Worm (Caenorhabditis elegans) whole organism, L4 larva: ENCODE measurements around the gene ergi-3.
A peak's percentile ranks its signal among the peaks of the same experiment; 100 is the strongest.

Experiments used
- F26F4.8 ChIP-seq: fragments of 200-800 bp; sonication (Bioruptor generic); conservative IDR thresholded peaks from 2 replicates; pipeline ENCODE4 v1.3.6; 2022; ENCODE audit warnings: missing genetic modification characterization, missing compliant biosample characterization
- F37D6.2 ChIP-seq: sonication (generic microtip); optimal IDR thresholded peaks from 2 replicates; lab custom pipeline; 2016; ENCODE audit warnings: mild to moderate bottlenecking, missing genetic modification characterization, missing compliant biosample characterization
- F49E8.2 ChIP-seq: sonication (generic microtip); optimal IDR thresholded peaks from 2 replicates; lab custom pipeline; 2016; ENCODE audit warnings: missing compliant biosample characterization, mild to moderate bottlenecking, missing genetic modification characterization, borderline replicate concordance
- Y5F2A.4 ChIP-seq: fragments of 200-800 bp; sonication (Bioruptor generic); optimal IDR thresholded peaks from 2 replicates; lab custom pipeline; 2018; ENCODE audit warnings: mild to moderate bottlenecking, missing genetic modification characterization, missing compliant biosample characterization
- ZK337.2 ChIP-seq: fragments of 200-800 bp; sonication (Bioruptor generic); IDR thresholded peaks from 2 replicates; pipeline ENCODE4 v1.3.6; 2022; ENCODE audit warnings: missing genetic modification reagents, missing genetic modification characterization, missing compliant biosample characterization
- aha-1 ChIP-seq: fragments of 150-350 bp; peaks from one replicate; lab custom pipeline; 2014; ENCODE audit warnings: missing biosample characterization, missing genetic modification characterization
- ama-1 ChIP-seq: fragments of 150-350 bp; optimal IDR thresholded peaks from 2 replicates; lab custom pipeline; 2014; ENCODE audit warnings: inconsistent platforms, mixed read lengths
- arid-1 ChIP-seq: fragments of 200-800 bp; sonication (Bioruptor generic); conservative IDR thresholded peaks from 2 replicates; pipeline ENCODE4 v1.3.6; 2022; ENCODE audit warnings: missing genetic modification reagents, missing genetic modification characterization, missing compliant biosample characterization
- attf-4 ChIP-seq: sonication (generic microtip); optimal IDR thresholded peaks from 3 replicates; lab custom pipeline; 2017; ENCODE audit warnings: missing biosample characterization, missing genetic modification characterization
- ceh-20 ChIP-seq: fragments of 200-800 bp; sonication (Bioruptor generic); IDR thresholded peaks from 2 replicates; pipeline ENCODE4 v1.3.6; 2022; ENCODE audit warnings: missing genetic modification reagents, missing genetic modification characterization, missing compliant biosample characterization
- ceh-82 ChIP-seq: sonication (generic microtip); optimal IDR thresholded peaks from 2 replicates; lab custom pipeline; 2017; ENCODE audit warnings: missing biosample characterization, missing genetic modification characterization
- ctbp-1 ChIP-seq: fragments of 200-800 bp; sonication (Bioruptor generic); IDR thresholded peaks from 2 replicates; pipeline ENCODE4 v1.3.6; 2022; ENCODE audit warnings: missing genetic modification reagents, missing genetic modification characterization, missing compliant biosample characterization
- daf-8 ChIP-seq: fragments of 200-800 bp; sonication (Bioruptor generic); IDR thresholded peaks from 2 replicates; pipeline ENCODE4 v1.3.6; 2022; ENCODE audit warnings: missing genetic modification characterization, missing compliant biosample characterization
- duxl-1 ChIP-seq: sonication (generic microtip); optimal IDR thresholded peaks from 2 replicates; lab custom pipeline; 2016; ENCODE audit warnings: mild to moderate bottlenecking, missing genetic modification characterization, moderate library complexity, missing compliant biosample characterization; ENCODE audit not compliant: poor library complexity
- egl-27 ChIP-seq: sonication (generic microtip); optimal IDR thresholded peaks from 3 replicates; lab custom pipeline; 2017; ENCODE audit warnings: missing biosample characterization, missing genetic modification reagents, missing genetic modification characterization
- fkh-10 ChIP-seq: fragments of 150-350 bp; optimal IDR thresholded peaks from 2 replicates; lab custom pipeline; 2014; ENCODE audit warnings: missing biosample characterization, missing genetic modification reagents, missing genetic modification characterization
- fos-1 ChIP-seq: fragments of 150-350 bp; optimal IDR thresholded peaks from 2 replicates; lab custom pipeline; 2014; ENCODE audit warnings: missing biosample characterization, missing genetic modification characterization
- hif-1 ChIP-seq, 2 experiments: sonication (generic microtip); optimal IDR thresholded peaks; 2 replicates each; lab custom pipeline; 2016 to 2017; ENCODE audit warnings: missing compliant biosample characterization in 2 of 2, missing genetic modification characterization in 2 of 2, missing genetic modification reagents in 2 of 2, missing genotype in 2 of 2, mild to moderate bottlenecking in 1 of 2
- hlh-11 ChIP-seq: fragments of 200-800 bp; sonication (Bioruptor generic); optimal IDR thresholded peaks from 2 replicates; lab custom pipeline; 2018; ENCODE audit warnings: mild to moderate bottlenecking, missing genetic modification characterization, missing compliant biosample characterization
- hlh-30 ChIP-seq: sonication (generic microtip); optimal IDR thresholded peaks from 2 replicates; lab custom pipeline; 2017; ENCODE audit warnings: antibody characterized with exemption, mild to moderate bottlenecking, missing genetic modification characterization, missing compliant biosample characterization; ENCODE audit not compliant: insufficient read depth
- hmg-1.1 ChIP-seq: fragments of 200-800 bp; sonication (Bioruptor generic); IDR thresholded peaks from 2 replicates; pipeline ENCODE4 v1.3.6; 2022; ENCODE audit warnings: missing genetic modification reagents, missing genetic modification characterization, missing compliant biosample characterization
- jun-1 ChIP-seq: fragments of 150-350 bp; optimal IDR thresholded peaks from 2 replicates; lab custom pipeline; 2014; ENCODE audit warnings: missing biosample characterization, missing genetic modification reagents, missing genetic modification characterization
- lin-39 ChIP-seq: fragments of 150-350 bp; optimal IDR thresholded peaks from 2 replicates; lab custom pipeline; 2014; ENCODE audit warnings: missing biosample characterization, missing genetic modification reagents, missing genetic modification characterization
- madf-9 ChIP-seq: fragments of 200-800 bp; sonication (Bioruptor generic); conservative IDR thresholded peaks from 2 replicates; pipeline ENCODE4 v1.3.6; 2022; ENCODE audit warnings: missing genetic modification reagents, missing genetic modification characterization, missing compliant biosample characterization
- mdl-1 ChIP-seq, 2 experiments: fragments of 150-350 bp in 1 of 2; sonication (generic microtip) in 1 of 2; optimal IDR thresholded peaks; 2 replicates each; lab custom pipeline; 2014 to 2017; ENCODE audit warnings: missing biosample characterization in 2 of 2, missing genetic modification characterization in 2 of 2
- mep-1 ChIP-seq: fragments of 150-350 bp; sonication (generic microtip); optimal IDR thresholded peaks from 3 replicates; lab custom pipeline; 2014; ENCODE audit warnings: missing biosample characterization, missing genetic modification characterization
- mes-2 ChIP-seq: sonication (generic microtip); optimal IDR thresholded peaks from 2 replicates; lab custom pipeline; 2016; ENCODE audit warnings: missing genotype, mild to moderate bottlenecking, missing genetic modification characterization, missing compliant biosample characterization; ENCODE audit not compliant: poor library complexity, severe bottlenecking
- mxl-3 ChIP-seq: fragments of 200-800 bp; sonication (Bioruptor generic); optimal IDR thresholded peaks from 2 replicates; lab custom pipeline; 2018; ENCODE audit warnings: mild to moderate bottlenecking, missing genetic modification characterization, missing compliant biosample characterization
- nhr-102 ChIP-seq: sonication (generic microtip); optimal IDR thresholded peaks from 2 replicates; lab custom pipeline; 2016; ENCODE audit warnings: mild to moderate bottlenecking, missing genetic modification characterization, moderate library complexity, missing compliant biosample characterization
- nhr-11 ChIP-seq: fragments of 150-350 bp; optimal IDR thresholded peaks from 2 replicates; lab custom pipeline; 2014; ENCODE audit warnings: missing biosample characterization, missing genetic modification characterization
- nhr-237 ChIP-seq: sonication (generic microtip); optimal IDR thresholded peaks from 2 replicates; lab custom pipeline; 2017; ENCODE audit warnings: missing biosample characterization, missing genetic modification characterization
- nhr-41 ChIP-seq: fragments of 200-800 bp; sonication (Bioruptor generic); IDR thresholded peaks from 2 replicates; pipeline ENCODE4 v1.3.6; 2022; ENCODE audit warnings: missing genetic modification reagents, missing genetic modification characterization, missing compliant biosample characterization
- nhr-6 ChIP-seq: fragments of 150-350 bp; optimal IDR thresholded peaks from 2 replicates; lab custom pipeline; 2014; ENCODE audit warnings: missing biosample characterization, missing genetic modification characterization
- pha-4 ChIP-seq, 2 experiments: fragments of 150-350 bp in 1 of 2; fragments of 200-800 bp in 1 of 2; sonication (Bioruptor generic) in 1 of 2; IDR thresholded peaks in 1 of 2; optimal IDR thresholded peaks in 1 of 2; 2 replicates each; pipeline versions ENCODE4 v1.3.6 to Lab custom; 2014 to 2022; ENCODE audit warnings: missing genetic modification characterization in 2 of 2, missing genetic modification reagents in 2 of 2, missing biosample characterization in 1 of 2, missing compliant biosample characterization in 1 of 2
- pqm-1 ChIP-seq: sonication (generic microtip); optimal IDR thresholded peaks from 2 replicates; lab custom pipeline; 2017; ENCODE audit warnings: missing biosample characterization, missing genetic modification characterization
- rbr-2 ChIP-seq: sonication (generic microtip); optimal IDR thresholded peaks from 2 replicates; lab custom pipeline; 2016; ENCODE audit warnings: missing genotype, missing genetic modification characterization, missing compliant biosample characterization
- saeg-2 ChIP-seq: fragments of 200-800 bp; sonication (Bioruptor generic); IDR thresholded peaks from 2 replicates; pipeline ENCODE4 v1.3.6; 2022; ENCODE audit warnings: missing genetic modification reagents, missing genetic modification characterization, missing compliant biosample characterization
- set-16 ChIP-seq: fragments of 200-800 bp; sonication (Bioruptor generic); IDR thresholded peaks from 2 replicates; pipeline ENCODE4 v1.3.6; 2022; ENCODE audit warnings: missing genetic modification reagents, missing genetic modification characterization, missing compliant biosample characterization
- spr-3 ChIP-seq: fragments of 200-800 bp; sonication (Bioruptor generic); optimal IDR thresholded peaks from 2 replicates; lab custom pipeline; 2018; ENCODE audit warnings: mild to moderate bottlenecking, missing genetic modification characterization, missing compliant biosample characterization
- unc-62 ChIP-seq, 3 experiments: fragments of 150-350 bp in 1 of 3; sonication (generic microtip); optimal IDR thresholded peaks in 2 of 3; peaks in 1 of 3; 1 replicate in 1 of 3; 2 replicates in 2 of 3; lab custom pipeline; 2014 to 2017; ENCODE audit warnings: missing biosample characterization in 3 of 3, missing genetic modification characterization in 3 of 3, missing genetic modification reagents in 3 of 3, missing genotype in 1 of 3
- vab-7 ChIP-seq: fragments of 200-800 bp; sonication (Bioruptor generic); IDR thresholded peaks from 2 replicates; pipeline ENCODE4 v1.3.6; 2022; ENCODE audit warnings: missing genetic modification reagents, missing genetic modification characterization, missing compliant biosample characterization
- zfp-2 ChIP-seq: sonication (generic microtip); optimal IDR thresholded peaks from 2 replicates; lab custom pipeline; 2016; ENCODE audit warnings: mild to moderate bottlenecking, missing genetic modification characterization, missing compliant biosample characterization
- zip-2 ChIP-seq: fragments of 150-350 bp; optimal IDR thresholded peaks from 2 replicates; lab custom pipeline; 2014; ENCODE audit warnings: missing biosample characterization, missing genetic modification characterization

ergi-3 gene

ce11 chrX:15567986-15568940, 48.3 kb downstream of the ergi-3 start, which contains the start of gene dyn-1 (continued):
- TF ChIP-seq nhr-102 (tag; lab: Kevin White, UChicago) = peak; percentile 61

ce11 chrX:15566640-15567039, 49.9 kb downstream of the ergi-3 start:
- TF ChIP-seq vab-7 (GFP tag; lab: Robert Waterston, UW) (0 out of 2 replicates have a peak, but pooled peaks have one; percentile 37), ceh-82 (tag; lab: Kevin White, UChicago) (no peak), fkh-10 (peak; percentile 57), mdl-1 (tag; optimal IDR thresholded peaks at IDR 0.05; lab: Kevin White, UChicago) (peak in 1 of 2 experiments; percentile 52), rbr-2 (tag; lab: Kevin White, UChicago) (peak; percentile 63), F37D6.2 (tag; lab: Kevin White, UChicago) (peak; percentile 46), pha-4 (GFP tag; IDR thresholded peaks at IDR 0.05; lab: Robert Waterston, UW) (0 out of 2 replicates have a peak, but pooled peaks have one; percentile 30), pha-4 (tag; optimal IDR thresholded peaks at IDR 0.05; lab: Kevin White, UChicago) (no peak), nhr-41 (GFP tag; lab: Robert Waterston, UW) (no peak), hmg-1.1 (GFP tag; lab: Robert Waterston, UW) (peak; percentile 63), mes-2 (tag; lab: Kevin White, UChicago) (peak; percentile 38), aha-1 (peak; percentile 58), hlh-11 (tag; lab: Kevin White, UChicago) (peak; percentile 15), mep-1 (tag; lab: Kevin White, UChicago) (peak; percentile 8), lin-39 (tag; lab: Kevin White, UChicago) (no peak), ctbp-1 (0 out of 2 replicates have a peak, but pooled peaks have one; percentile 68), ceh-20 (GFP tag; lab: Robert Waterston, UW) (0 out of 2 replicates have a peak, but pooled peaks have one; percentile 14), hif-1 (tag; optimal IDR thresholded peaks at IDR 0.05; lab: Kevin White, UChicago) (no peak), unc-62 (GFP tag; optimal IDR thresholded peaks at IDR 0.05 in 1 of 2; lab: Kevin White, UChicago) (peak in 1 of 2 experiments; percentile 90), unc-62 (tag; optimal IDR thresholded peaks at IDR 0.05; lab: Kevin White, UChicago) (no peak), arid-1 (no peak), set-16 (GFP tag; lab: Robert Waterston, UW) (peak; percentile 70), ZK337.2 (GFP tag; lab: Robert Waterston, UW) (no peak)
- TF ChIP-seq, all 104 proteins: peak for 15

ce11 chrX:15564338-15564737, 52.2 kb downstream of the ergi-3 start:
- TF ChIP-seq nhr-11 (tag; lab: Kevin White, UChicago) (no peak), unc-62 (GFP tag; optimal IDR thresholded peaks at IDR 0.05 in 1 of 2; lab: Kevin White, UChicago) (peak in 1 of 2 experiments; percentile 99), unc-62 (tag; optimal IDR thresholded peaks at IDR 0.05; lab: Kevin White, UChicago) (no peak), hlh-30 (peak; percentile 79), madf-9 (GFP tag; lab: Robert Waterston, UW) (no peak), F49E8.2 (tag; lab: Kevin White, UChicago) (no peak), zfp-2 (tag; lab: Kevin White, UChicago) (no peak), nhr-237 (tag; lab: Kevin White, UChicago) (no peak), pqm-1 (no peak), F26F4.8 (no peak), jun-1 (tag; lab: Kevin White, UChicago) (no peak), ceh-20 (GFP tag; lab: Robert Waterston, UW) (0 out of 2 replicates have a peak, but pooled peaks have one; percentile 27), nhr-6 (tag; lab: Kevin White, UChicago) (no peak), mxl-3 (GFP tag; lab: Kevin White, UChicago) (no peak), ama-1 (lab: Kevin White, UChicago) (no peak), attf-4 (no peak), spr-3 (no peak), daf-8 (GFP tag; lab: Robert Waterston, UW) (no peak), zip-2 (tag; lab: Kevin White, UChicago) (no peak), saeg-2 (no peak), Y5F2A.4 (GFP tag; lab: Kevin White, UChicago) (no peak), fos-1 (tag; lab: Kevin White, UChicago) (no peak), nhr-102 (tag; lab: Kevin White, UChicago) (no peak), mdl-1 (tag; optimal IDR thresholded peaks at IDR 0.05; lab: Kevin White, UChicago) (peak in 1 of 2 experiments; percentile 37), aha-1 (peak; percentile 31), egl-27 (tag; lab: Kevin White, UChicago) (no peak), duxl-1 (tag; lab: Kevin White, UChicago) (no peak)
